Worm (Caenorhabditis elegans) whole organism, early embryonic: Measurements from ENCODE around the gene gst-5.

Experiments used
- F13C5.2 ChIP-seq: sonication (generic microtip); optimal IDR thresholded peaks from 2 replicates; lab custom pipeline; 2017; ENCODE audit warnings: mild to moderate bottlenecking, missing genetic modification characterization, inconsistent platforms, missing compliant biosample characterization
- ama-1 ChIP-seq: fragments of 150-350 bp; optimal IDR thresholded peaks from 2 replicates; lab custom pipeline; 2014
- ceh-36 ChIP-seq: sonication (generic microtip); optimal IDR thresholded peaks from 2 replicates; lab custom pipeline; 2016; ENCODE audit warnings: missing genetic modification characterization, inconsistent platforms, missing compliant biosample characterization
- flt-1 ChIP-seq: fragments of 200-800 bp; sonication (Bioruptor generic); IDR thresholded peaks from 2 replicates; pipeline ENCODE4 v1.3.6; 2022; ENCODE audit warnings: missing genetic modification characterization, missing compliant biosample characterization
- hnd-1 ChIP-seq: sonication (generic microtip); optimal IDR thresholded peaks from 2 replicates; lab custom pipeline; 2016; ENCODE audit warnings: missing genetic modification characterization, missing compliant biosample characterization
- sea-1 ChIP-seq: fragments of 200-800 bp; sonication (Bioruptor generic); conservative IDR thresholded peaks from 2 replicates; pipeline ENCODE4 v1.3.6; 2022; ENCODE audit warnings: missing genetic modification characterization, missing compliant biosample characterization

ce11 chrII:10918293-10918756 lies 31.8 kb upstream of the gst-5 start, which contains the start of gene tba-4:
- TF ChIP-seq ama-1 (lab: Kevin White, UChicago) (no peak), flt-1 (GFP tag; lab: Robert Waterston, UW) (no peak), sea-1 (GFP tag; lab: Robert Waterston, UW) (no peak), F13C5.2 (tag; lab: Kevin White, UChicago) (no peak), hnd-1 (tag; lab: Kevin White, UChicago) (no peak), ceh-36 (tag; lab: Kevin White, UChicago) (no peak)
